Fruit fly (Drosophila melanogaster) whole organism, embryonic: Measurements from ENCODE around the gene CG3815.

Source experiments
- ATbp ChIP-seq: fragments of 200-800 bp; sonication (Bioruptor generic); optimal IDR thresholded peaks from 2 replicates; lab custom pipeline; 2017; ENCODE audit warnings: missing biosample characterization, mild to moderate bottlenecking, missing genetic modification characterization, missing genetic modification reagents
- Ada2b ChIP-seq: fragments of 200-800 bp; sonication (Bioruptor generic); IDR thresholded peaks from 2 replicates; pipeline ENCODE4 v1.3.6; 2022; ENCODE audit warnings: missing biosample characterization, missing genetic modification characterization
- CG10267 ChIP-seq: fragments of 200-800 bp; sonication (Bioruptor generic); optimal IDR thresholded peaks from 2 replicates; lab custom pipeline; 2018; ENCODE audit warnings: missing biosample characterization, mild to moderate bottlenecking, missing genetic modification characterization, moderate library complexity
- CG10959 ChIP-seq: fragments of 200-800 bp; sonication (Bioruptor generic); IDR thresholded peaks from 2 replicates; pipeline ENCODE4 v1.3.6; 2022; ENCODE audit warnings: missing biosample characterization, missing genetic modification characterization
- CG14860 ChIP-seq: fragments of 200-800 bp; sonication (Bioruptor generic); IDR thresholded peaks from 3 replicates; pipeline ENCODE4 v1.3.6; 2022; ENCODE audit warnings: missing biosample characterization, missing genetic modification characterization; ENCODE audit not compliant: partially characterized antibody
- CG1832 ChIP-seq: fragments of 200-800 bp; sonication (Bioruptor generic); optimal IDR thresholded peaks from 2 replicates; lab custom pipeline; 2017; ENCODE audit warnings: missing biosample characterization, mild to moderate bottlenecking, missing genetic modification characterization, inconsistent platforms
- CG3163 ChIP-seq: fragments of 200-800 bp; sonication (Bioruptor generic); optimal IDR thresholded peaks from 3 replicates; lab custom pipeline; 2016; ENCODE audit warnings: missing biosample characterization, missing genetic modification characterization
- CG4424 ChIP-seq: fragments of 200-800 bp; sonication (Bioruptor generic); optimal IDR thresholded peaks from 3 replicates; lab custom pipeline; 2016; ENCODE audit warnings: missing biosample characterization, missing genetic modification characterization
- CG4820 ChIP-seq: fragments of 200-800 bp; sonication (Bioruptor generic); optimal IDR thresholded peaks from 3 replicates; lab custom pipeline; 2016; ENCODE audit warnings: missing biosample characterization, missing genetic modification characterization
- CG5245 ChIP-seq: fragments of 200-800 bp; sonication (Bioruptor generic); optimal IDR thresholded peaks from 3 replicates; lab custom pipeline; 2016; ENCODE audit warnings: missing biosample characterization, missing genetic modification characterization
- CG7357 ChIP-seq: fragments of 200-800 bp; sonication (Bioruptor generic); IDR thresholded peaks from 3 replicates; pipeline ENCODE4 v1.3.6; 2022; ENCODE audit warnings: missing biosample characterization, missing genetic modification characterization
- CG7556 ChIP-seq: fragments of 200-800 bp; sonication (Bioruptor generic); optimal IDR thresholded peaks from 2 replicates; lab custom pipeline; 2017; ENCODE audit warnings: missing biosample characterization, mild to moderate bottlenecking, missing genetic modification characterization
- CG7786 ChIP-seq: fragments of 200-800 bp; sonication (Bioruptor generic); optimal IDR thresholded peaks from 2 replicates; lab custom pipeline; 2016; ENCODE audit warnings: missing biosample characterization, missing genetic modification characterization
- CG8281 ChIP-seq: fragments of 200-800 bp; sonication (Bioruptor generic); optimal IDR thresholded peaks from 2 replicates; lab custom pipeline; 2018; ENCODE audit warnings: missing biosample characterization, mild to moderate bottlenecking, missing genetic modification characterization, moderate library complexity
- Doc2 ChIP-seq: fragments of 200-800 bp; sonication (Bioruptor generic); IDR thresholded peaks from 2 replicates; pipeline ENCODE4 v1.3.6; 2022; ENCODE audit warnings: missing biosample characterization, missing genetic modification characterization
- Drgx ChIP-seq: fragments of 200-800 bp; sonication (Bioruptor generic); IDR thresholded peaks from 2 replicates; pipeline ENCODE4 v1.3.6; 2022; ENCODE audit warnings: missing biosample characterization, missing genetic modification characterization
- Elba2 ChIP-seq: fragments of 200-800 bp; sonication (Bioruptor generic); optimal IDR thresholded peaks from 3 replicates; lab custom pipeline; 2016; ENCODE audit warnings: missing biosample characterization, missing genetic modification characterization
- Hr3 ChIP-seq: fragments of 200-800 bp; sonication (Bioruptor generic); optimal IDR thresholded peaks from 3 replicates; lab custom pipeline; 2016; ENCODE audit warnings: missing biosample characterization, missing genetic modification characterization
- Lhr ChIP-seq: fragments of 200-800 bp; sonication (Bioruptor generic); optimal IDR thresholded peaks from 3 replicates; lab custom pipeline; 2017; ENCODE audit warnings: mild to moderate bottlenecking, missing biosample characterization, missing genetic modification reagents, missing genetic modification characterization
- Max ChIP-seq: fragments of 200-800 bp; sonication (Bioruptor generic); optimal IDR thresholded peaks from 2 replicates; lab custom pipeline; 2016; ENCODE audit warnings: missing biosample characterization, mild to moderate bottlenecking, missing genetic modification characterization
- Meics ChIP-seq: fragments of 200-800 bp; sonication (Bioruptor generic); optimal IDR thresholded peaks from 2 replicates; lab custom pipeline; 2017; ENCODE audit warnings: missing biosample characterization, mild to moderate bottlenecking, missing genetic modification characterization
- Mrtf ChIP-seq: fragments of 200-800 bp; sonication (Bioruptor generic); IDR thresholded peaks from 3 replicates; pipeline ENCODE4 v1.3.6; 2022; ENCODE audit warnings: missing biosample characterization, missing genetic modification characterization
- Myb ChIP-seq: fragments of 200-800 bp; sonication (Bioruptor generic); optimal IDR thresholded peaks from 2 replicates; lab custom pipeline; 2016; ENCODE audit warnings: missing biosample characterization, missing genetic modification characterization
- Six4 ChIP-seq: fragments of 200-800 bp; sonication (Bioruptor generic); optimal IDR thresholded peaks from 2 replicates; lab custom pipeline; 2016; ENCODE audit warnings: missing biosample characterization, missing genetic modification characterization
- Stat92E ChIP-seq, 3 experiments: fragments of >200 bp in 2 of 3; fragments of 200-800 bp in 1 of 3; sonication (Bioruptor generic) in 1 of 3; optimal IDR thresholded peaks; 2 replicates each; lab custom pipeline; 2017 to 2019; ENCODE audit warnings: missing biosample characterization in 3 of 3, missing genetic modification characterization in 3 of 3, mild to moderate bottlenecking in 1 of 3, moderate library complexity in 1 of 3
- Trl ChIP-seq, 3 experiments: fragments of >200 bp in 2 of 3; fragments of 200-800 bp in 1 of 3; sonication (Bioruptor generic) in 1 of 3; optimal IDR thresholded peaks; 2 replicates in 1 of 3; 3 replicates in 2 of 3; lab custom pipeline; 2016 to 2017; ENCODE audit warnings: missing biosample characterization in 1 of 3, missing genetic modification characterization in 1 of 3
- Xrp1 ChIP-seq: fragments of 200-800 bp; sonication (Bioruptor generic); IDR thresholded peaks from 2 replicates; pipeline ENCODE4 v1.3.6; 2022; ENCODE audit warnings: missing biosample characterization, missing genetic modification characterization
- abd-A ChIP-seq: fragments of 200-800 bp; sonication (Bioruptor generic); optimal IDR thresholded peaks from 3 replicates; lab custom pipeline; 2019; ENCODE audit warnings: missing biosample characterization, mild to moderate bottlenecking, missing genetic modification characterization, moderate library complexity
- ac ChIP-seq: fragments of 200-800 bp; sonication (Bioruptor generic); optimal IDR thresholded peaks from 3 replicates; lab custom pipeline; 2017; ENCODE audit warnings: missing biosample characterization, mild to moderate bottlenecking, missing genetic modification characterization
- br ChIP-seq: fragments of >200 bp; optimal IDR thresholded peaks from 2 replicates; lab custom pipeline; 2017
- chinmo ChIP-seq: fragments of 200-800 bp; sonication (Bioruptor generic); IDR thresholded peaks from 4 replicates; pipeline ENCODE4 v1.3.6; 2022; ENCODE audit warnings: missing biosample characterization, missing genetic modification characterization; ENCODE audit not compliant: partially characterized antibody
- dmrt99B ChIP-seq: fragments of 200-800 bp; sonication (Bioruptor generic); optimal IDR thresholded peaks from 2 replicates; lab custom pipeline; 2018; ENCODE audit warnings: missing biosample characterization, mild to moderate bottlenecking, missing genetic modification characterization, moderate library complexity
- fd64A ChIP-seq: fragments of 200-800 bp; sonication (Bioruptor generic); optimal IDR thresholded peaks from 3 replicates; lab custom pipeline; 2018; ENCODE audit warnings: missing biosample characterization, mild to moderate bottlenecking, missing genetic modification characterization
- fu2 ChIP-seq: fragments of 200-800 bp; sonication (Bioruptor generic); optimal IDR thresholded peaks from 2 replicates; lab custom pipeline; 2016; ENCODE audit warnings: missing biosample characterization, missing genetic modification characterization
- gcm2 ChIP-seq: fragments of 200-800 bp; sonication (Bioruptor generic); optimal IDR thresholded peaks from 2 replicates; lab custom pipeline; 2016; ENCODE audit warnings: missing biosample characterization, missing genetic modification characterization
- kni ChIP-seq: fragments of 200-800 bp; sonication (Bioruptor generic); optimal IDR thresholded peaks from 3 replicates; lab custom pipeline; 2017; ENCODE audit warnings: mild to moderate bottlenecking, missing biosample characterization, missing genetic modification reagents, missing genetic modification characterization
- lilli ChIP-seq: fragments of 200-800 bp; sonication (Bioruptor generic); optimal IDR thresholded peaks from 3 replicates; lab custom pipeline; 2016; ENCODE audit warnings: missing biosample characterization, missing genetic modification characterization
- maf-S ChIP-seq: fragments of 200-800 bp; sonication (Bioruptor generic); optimal IDR thresholded peaks from 2 replicates; lab custom pipeline; 2016; ENCODE audit warnings: missing biosample characterization, missing genetic modification characterization
- mam ChIP-seq: fragments of 200-800 bp; sonication (Bioruptor generic); optimal IDR thresholded peaks from 3 replicates; lab custom pipeline; 2016; ENCODE audit warnings: missing biosample characterization, missing genetic modification characterization
- nau ChIP-seq: fragments of 200-800 bp; sonication (Bioruptor generic); optimal IDR thresholded peaks from 3 replicates; lab custom pipeline; 2017; ENCODE audit warnings: missing biosample characterization, mild to moderate bottlenecking, missing genetic modification characterization, missing genetic modification reagents
- odd ChIP-seq: fragments of 200-800 bp; sonication (Bioruptor generic); optimal IDR thresholded peaks from 2 replicates; lab custom pipeline; 2017; ENCODE audit warnings: missing biosample characterization, mild to moderate bottlenecking, missing genetic modification characterization
- org-1 ChIP-seq: fragments of 200-800 bp; sonication (Bioruptor generic); optimal IDR thresholded peaks from 2 replicates; lab custom pipeline; 2017; ENCODE audit warnings: missing biosample characterization, missing genetic modification characterization
- pfk ChIP-seq: fragments of 200-800 bp; sonication (Bioruptor generic); optimal IDR thresholded peaks from 2 replicates; lab custom pipeline; 2018; ENCODE audit warnings: missing biosample characterization, mild to moderate bottlenecking, missing genetic modification characterization, moderate library complexity
- pzg ChIP-seq: fragments of 200-800 bp; sonication (Bioruptor generic); optimal IDR thresholded peaks from 3 replicates; lab custom pipeline; 2018; ENCODE audit warnings: missing biosample characterization, mild to moderate bottlenecking, missing genetic modification characterization, moderate library complexity
- repo ChIP-seq: fragments of 200-800 bp; sonication (Bioruptor generic); optimal IDR thresholded peaks from 2 replicates; lab custom pipeline; 2016; ENCODE audit warnings: missing biosample characterization, missing genetic modification characterization
- row ChIP-seq: fragments of 200-800 bp; sonication (Bioruptor generic); IDR thresholded peaks from 3 replicates; pipeline ENCODE4 v1.3.6; 2022; ENCODE audit warnings: missing biosample characterization, missing genetic modification characterization
- sima ChIP-seq: fragments of 200-800 bp; sonication (Bioruptor generic); optimal IDR thresholded peaks from 2 replicates; lab custom pipeline; 2016; ENCODE audit warnings: missing biosample characterization, missing genetic modification characterization
- tna ChIP-seq: fragments of 200-800 bp; sonication (Bioruptor generic); IDR thresholded peaks from 2 replicates; pipeline ENCODE4 v1.3.6; 2022; ENCODE audit warnings: missing biosample characterization, missing genetic modification characterization; ENCODE audit not compliant: partially characterized antibody
- twi ChIP-seq: fragments of 200-800 bp; optimal IDR thresholded peaks from 2 replicates; lab custom pipeline; 2019; ENCODE audit warnings: missing biosample characterization, mild to moderate bottlenecking, missing genetic modification characterization, moderate library complexity

CG3815 gene

dm6 chrX:6338738-6339614 is 43.8 kb downstream of the CG3815 start (continued):
- TF ChIP-seq CG3163 (GFP tag; lab: Kevin White, UChicago) = no peak
- no peak for TF ChIP-seq br (lab: Kevin White, UChicago)
- peak; percentile 17 for TF ChIP-seq org-1
- TF ChIP-seq dmrt99B (tag; lab: Kevin White, UChicago) = peak; percentile 32
- no peak for TF ChIP-seq Lhr (GFP tag; lab: Kevin White, UChicago)
- TF ChIP-seq fd64A (GFP tag; lab: Kevin White, UChicago) = no peak
- TF ChIP-seq Trl (optimal IDR thresholded peaks at IDR 0.05; lab: Kevin White, UChicago) = peak; percentile 50 to 72
- TF ChIP-seq Trl (GFP tag; optimal IDR thresholded peaks at IDR 0.05; lab: Kevin White, UChicago) = no peak
- TF ChIP-seq CG14860 (GFP tag; lab: Robert Waterston, UW) = no peak
- no peak for TF ChIP-seq nau (GFP tag; lab: Kevin White, UChicago)
- peak; percentile 64 for TF ChIP-seq Drgx (GFP tag; lab: Robert Waterston, UW)
- TF ChIP-seq Elba2 = no peak
- no peak for TF ChIP-seq sima (GFP tag; lab: Kevin White, UChicago)
- TF ChIP-seq Six4 (GFP tag; lab: Kevin White, UChicago) = no peak
- peak; percentile 40; the same call in 1 of the 3 replicates for TF ChIP-seq row (GFP tag; lab: Robert Waterston, UW)
- TF ChIP-seq twi (tag; lab: Kevin White, UChicago) = no peak
- no peak for TF ChIP-seq Stat92E (GFP tag; optimal IDR thresholded peaks at IDR 0.05; lab: Kevin White, UChicago)
- TF ChIP-seq CG5245 = no peak
- no peak for TF ChIP-seq CG1832 (GFP tag; lab: Kevin White, UChicago)
- no peak for TF ChIP-seq Mrtf (GFP tag; lab: Robert Waterston, UW)
- no peak for TF ChIP-seq repo (GFP tag; lab: Kevin White, UChicago)
- TF ChIP-seq fu2 (GFP tag; lab: Kevin White, UChicago) = no peak
- TF ChIP-seq chinmo = no peak
- TF ChIP-seq gcm2 (GFP tag; lab: Kevin White, UChicago) = no peak
- peak; percentile 2 for TF ChIP-seq lilli (GFP tag; lab: Kevin White, UChicago)
- TF ChIP-seq CG7786 (GFP tag; lab: Kevin White, UChicago) = peak; percentile 31
- TF ChIP-seq kni (GFP tag; lab: Kevin White, UChicago) = no peak
- TF ChIP-seq CG7556 (GFP tag; lab: Kevin White, UChicago) = peak; percentile 54
- TF ChIP-seq CG10959 (GFP tag; lab: Robert Waterston, UW) = no peak
- no peak for TF ChIP-seq ATbp (GFP tag; lab: Kevin White, UChicago)
- peak; percentile 29 for TF ChIP-seq mam (GFP tag; lab: Kevin White, UChicago)
- no peak for TF ChIP-seq pzg (GFP tag; lab: Kevin White, UChicago)
- TF ChIP-seq maf-S = no peak
- TF ChIP-seq Xrp1 (GFP tag; lab: Robert Waterston, UW) = peak; percentile 22; the same call in 1 of the 2 replicates
- TF ChIP-seq Ada2b (GFP tag; lab: Robert Waterston, UW) = no peak
- no peak for TF ChIP-seq odd (GFP tag; lab: Kevin White, UChicago)
- TF ChIP-seq CG7357 (GFP tag; lab: Robert Waterston, UW) = no peak
- no peak for TF ChIP-seq CG8281 (tag; lab: Kevin White, UChicago)
- TF ChIP-seq Myb = no peak
- no peak for TF ChIP-seq CG4424 (GFP tag; lab: Kevin White, UChicago)
- no peak for TF ChIP-seq CG10267 (tag; lab: Kevin White, UChicago)
- no peak for TF ChIP-seq Max
- no peak for TF ChIP-seq Doc2 (GFP tag; lab: Robert Waterston, UW)
- TF ChIP-seq Meics (GFP tag; lab: Kevin White, UChicago) = peak; percentile 29
- TF ChIP-seq abd-A (tag; lab: Kevin White, UChicago) = peak; percentile 18
- no peak for TF ChIP-seq tna
- TF ChIP-seq CG4820 (GFP tag; lab: Kevin White, UChicago) = no peak
- no peak for TF ChIP-seq Hr3 (GFP tag; lab: Kevin White, UChicago)
- no peak for TF ChIP-seq pfk (GFP tag; lab: Kevin White, UChicago)
- no peak for TF ChIP-seq ac (GFP tag; lab: Kevin White, UChicago)
